Worm (Caenorhabditis elegans): ENCODE measurements around the gene C41H7.9.

The C41H7.9 gene

ce11 chrII:3045875-3046274 is 33.8 kb upstream of the C41H7.9 start, which contains the start of gene sri-30:
Gene sri-30 (plus strand): TSS chrII:3046175.
- TF ChIP-seq sox-4 (tag; optimal IDR thresholded peaks at IDR 0.05) (no peak), ceh-22 (tag; optimal IDR thresholded peaks at IDR 0.05) (no peak), rnt-1 (tag; optimal IDR thresholded peaks at IDR 0.05) (no peak), ceh-14 (tag; optimal IDR thresholded peaks at IDR 0.05) (no peak), eyg-1 (tag; optimal IDR thresholded peaks at IDR 0.05) (no peak), ceh-30 (tag; optimal IDR thresholded peaks at IDR 0.05) (no peak), dmd-4 (tag; optimal IDR thresholded peaks at IDR 0.05; ENCODE audit: borderline replicate concordance) (no peak)

ce11 chrII:3045422-3045821 is 33.4 kb upstream of the C41H7.9 start:
- TF ChIP-seq tbx-2 (tag; optimal IDR thresholded peaks at IDR 0.05) (no peak), C08G9.2 (tag; optimal IDR thresholded peaks at IDR 0.05) (no peak), syd-9 (tag; optimal IDR thresholded peaks at IDR 0.05) (no peak), pag-3 (tag; optimal IDR thresholded peaks at IDR 0.05; ENCODE audit: borderline replicate concordance) (no peak), mec-3 (tag; optimal IDR thresholded peaks at IDR 0.05; ENCODE audit: borderline replicate concordance) (no peak), dve-1 (tag; optimal IDR thresholded peaks at IDR 0.05) (no peak), elt-4 (tag; optimal IDR thresholded peaks at IDR 0.05) (peak; percentile 29)

- TF ChIP-seq C38D4.7 (GFP tag; optimal IDR thresholded peaks at IDR 0.05) (no peak), unc-42 (tag; optimal IDR thresholded peaks at IDR 0.05) (no peak), ceh-19 (GFP tag; optimal IDR thresholded peaks at IDR 0.05) (no peak), elt-2 (tag; optimal IDR thresholded peaks at IDR 0.05) (no peak), pqm-1 (tag; optimal IDR thresholded peaks at IDR 0.05) (no peak), ceh-9 (tag; optimal IDR thresholded peaks at IDR 0.05) (no peak), odd-2 (tag; optimal IDR thresholded peaks at IDR 0.05) (no peak), unc-86 (tag; optimal IDR thresholded peaks at IDR 0.05) (no peak), ceh-31 (tag; optimal IDR thresholded peaks at IDR 0.05) (no peak)
Observed at ce11 chrII:3044023-3044422, 32.0 kb upstream of the C41H7.9 start, which contains the start of gene sri-29. Gene sri-29 (plus strand): TSS chrII:3044323.

ce11 chrII:3043358-3043757 is 31.3 kb upstream of the C41H7.9 start, which contains the start of gene B0454.8:
Gene B0454.8 (minus strand): TSS chrII:3043458.
- no peak for TF ChIP-seq fkh-10 (GFP tag; optimal IDR thresholded peaks at IDR 0.05)
- no peak for TF ChIP-seq T23F11.4 (GFP tag; optimal IDR thresholded peaks at IDR 0.05)
- TF ChIP-seq unc-86 (tag; optimal IDR thresholded peaks at IDR 0.05): no peak
- TF ChIP-seq hlh-6 (tag; optimal IDR thresholded peaks at IDR 0.05): no peak
- TF ChIP-seq C38D4.7 (GFP tag; optimal IDR thresholded peaks at IDR 0.05): no peak
- TF ChIP-seq ceh-14 (tag; optimal IDR thresholded peaks at IDR 0.05): no peak
- no peak for TF ChIP-seq mec-3 (tag; optimal IDR thresholded peaks at IDR 0.05; ENCODE audit: borderline replicate concordance)
- TF ChIP-seq ceh-18 (tag; optimal IDR thresholded peaks at IDR 0.05): no peak
- TF ChIP-seq pqm-1 (tag; optimal IDR thresholded peaks at IDR 0.05): no peak

ce11 chrII:3038453-3038909 is 26.4 kb upstream of the C41H7.9 start, which contains the start of the genes B0454.26 and B0454.5:
Gene B0454.26 (minus strand): TSS chrII:3038553.
Gene B0454.5 (plus strand): TSS chrII:3038859.
- TF ChIP-seq ahr-1 (tag; optimal IDR thresholded peaks at IDR 0.05) (no peak), mec-3 (tag; optimal IDR thresholded peaks at IDR 0.05; ENCODE audit: borderline replicate concordance) (no peak), fkh-10 (GFP tag; optimal IDR thresholded peaks at IDR 0.05) (no peak)

ce11 chrII:3036344-3036743 is 24.3 kb upstream of the C41H7.9 start:
- TF ChIP-seq ceh-19 (GFP tag; optimal IDR thresholded peaks at IDR 0.05): no peak
- no peak for TF ChIP-seq zip-5 (tag; optimal IDR thresholded peaks at IDR 0.05)
- peak; percentile 15 for TF ChIP-seq ceh-2 (tag; optimal IDR thresholded peaks at IDR 0.05)
- no peak for TF ChIP-seq ref-2 (tag; optimal IDR thresholded peaks at IDR 0.05)
